Fruit fly (Drosophila melanogaster) whole organism, embryonic: Measurements from ENCODE around the gene EMC5.

Experiments used
- Atf6 ChIP-seq: fragments of 200-800 bp; sonication (Bioruptor generic); IDR thresholded peaks from 2 replicates; pipeline ENCODE4 v1.3.6; 2022; ENCODE audit warnings: missing biosample characterization, missing genetic modification characterization
- Awh ChIP-seq: fragments of 200-800 bp; sonication (Bioruptor generic); IDR thresholded peaks from 2 replicates; pipeline ENCODE4, ENCODE4 v1.3.6; 2022; ENCODE audit warnings: missing biosample characterization, missing genetic modification characterization
- B-H2 ChIP-seq: fragments of 200-800 bp; sonication (Bioruptor generic); optimal IDR thresholded peaks from 2 replicates; lab custom pipeline; 2018; ENCODE audit warnings: missing biosample characterization, mild to moderate bottlenecking, missing genetic modification characterization
- Bgb ChIP-seq: fragments of 200-800 bp; sonication (Bioruptor generic); IDR thresholded peaks from 2 replicates; pipeline ENCODE4 v1.3.6; 2022; ENCODE audit warnings: missing biosample characterization, missing genetic modification characterization; ENCODE audit not compliant: partially characterized antibody
- CG10654 ChIP-seq: fragments of 200-800 bp; sonication (Bioruptor generic); optimal IDR thresholded peaks from 2 replicates; lab custom pipeline; 2016; ENCODE audit warnings: missing biosample characterization, missing genetic modification characterization
- CG11723 ChIP-seq: fragments of 200-800 bp; sonication (Bioruptor generic); optimal IDR thresholded peaks from 2 replicates; lab custom pipeline; 2017; ENCODE audit warnings: missing biosample characterization, mild to moderate bottlenecking, missing genetic modification characterization
- CG15011 ChIP-seq: fragments of 200-800 bp; sonication (Bioruptor generic); optimal IDR thresholded peaks from 3 replicates; lab custom pipeline; 2018; ENCODE audit warnings: missing biosample characterization, mild to moderate bottlenecking, missing genetic modification characterization
- CG18011 ChIP-seq: fragments of 200-800 bp; sonication (Bioruptor generic); optimal IDR thresholded peaks from 2 replicates; lab custom pipeline; 2017; ENCODE audit warnings: missing biosample characterization, missing genetic modification characterization, mild to moderate bottlenecking, moderate library complexity, missing genotype
- CG30431 ChIP-seq: fragments of 200-800 bp; sonication (Bioruptor generic); optimal IDR thresholded peaks from 2 replicates; lab custom pipeline; 2017; ENCODE audit warnings: missing biosample characterization, missing genetic modification characterization
- CG4282 ChIP-seq: fragments of 200-800 bp; sonication (Bioruptor generic); optimal IDR thresholded peaks from 2 replicates; lab custom pipeline; 2016; ENCODE audit warnings: missing biosample characterization, missing genetic modification characterization
- CG4820 ChIP-seq: fragments of 200-800 bp; sonication (Bioruptor generic); optimal IDR thresholded peaks from 3 replicates; lab custom pipeline; 2016; ENCODE audit warnings: missing biosample characterization, missing genetic modification characterization
- CG5953 ChIP-seq: fragments of 200-800 bp; sonication (Bioruptor generic); IDR thresholded peaks from 2 replicates; pipeline ENCODE4 v1.3.6; 2022; ENCODE audit warnings: missing biosample characterization, missing genetic modification characterization
- CG6272 ChIP-seq: fragments of 200-800 bp; sonication (Bioruptor generic); IDR thresholded peaks from 2 replicates; pipeline ENCODE4 v1.3.6; 2022; ENCODE audit warnings: missing biosample characterization, missing genetic modification characterization
- CG6654 ChIP-seq: fragments of 200-800 bp; sonication (Bioruptor generic); optimal IDR thresholded peaks from 2 replicates; lab custom pipeline; 2017; ENCODE audit warnings: missing biosample characterization, mild to moderate bottlenecking, missing genetic modification characterization
- CG7357 ChIP-seq: fragments of 200-800 bp; sonication (Bioruptor generic); IDR thresholded peaks from 3 replicates; pipeline ENCODE4 v1.3.6; 2022; ENCODE audit warnings: missing biosample characterization, missing genetic modification characterization
- CG7928 ChIP-seq: fragments of 200-800 bp; sonication (Bioruptor generic); optimal IDR thresholded peaks from 2 replicates; lab custom pipeline; 2017; ENCODE audit warnings: missing biosample characterization, mild to moderate bottlenecking, missing genetic modification characterization
- CG8281 ChIP-seq: fragments of 200-800 bp; sonication (Bioruptor generic); optimal IDR thresholded peaks from 2 replicates; lab custom pipeline; 2018; ENCODE audit warnings: missing biosample characterization, mild to moderate bottlenecking, missing genetic modification characterization, moderate library complexity
- CHES-1-like ChIP-seq: fragments of 200-800 bp; sonication (Bioruptor generic); optimal IDR thresholded peaks from 2 replicates; lab custom pipeline; 2016; ENCODE audit warnings: missing biosample characterization, missing genetic modification characterization
- D19A ChIP-seq: fragments of 200-800 bp; optimal IDR thresholded peaks from 3 replicates; lab custom pipeline; 2019; ENCODE audit warnings: missing biosample characterization, mild to moderate bottlenecking, missing genetic modification characterization, moderate library complexity
- Deaf1 ChIP-seq: fragments of 200-800 bp; optimal IDR thresholded peaks from 3 replicates; lab custom pipeline; 2019; ENCODE audit warnings: missing biosample characterization, mild to moderate bottlenecking, missing genetic modification characterization, moderate library complexity
- Dip2 ChIP-seq: fragments of 200-800 bp; sonication (Bioruptor generic); IDR thresholded peaks from 2 replicates; pipeline ENCODE4 v1.3.6; 2022; ENCODE audit warnings: missing biosample characterization, missing genetic modification characterization
- Dp ChIP-seq: fragments of 200-800 bp; sonication (Bioruptor generic); optimal IDR thresholded peaks from 2 replicates; lab custom pipeline; 2018; ENCODE audit warnings: missing biosample characterization, mild to moderate bottlenecking, missing genetic modification characterization, moderate library complexity
- E2f1 ChIP-seq: fragments of 200-800 bp; sonication (Bioruptor generic); IDR thresholded peaks from 2 replicates; pipeline ENCODE4 v1.3.6; 2022; ENCODE audit warnings: missing biosample characterization, missing genetic modification characterization
- Ets65A ChIP-seq: fragments of 200-800 bp; sonication (Bioruptor generic); peaks from one replicate; lab custom pipeline; 2016; ENCODE audit warnings: missing biosample characterization, missing genetic modification characterization
- Fer1 ChIP-seq: fragments of 200-800 bp; sonication (Bioruptor generic); optimal IDR thresholded peaks from 2 replicates; lab custom pipeline; 2017; ENCODE audit warnings: missing biosample characterization, mild to moderate bottlenecking, missing genetic modification characterization
- HHEX ChIP-seq: fragments of 200-800 bp; sonication (Bioruptor generic); optimal IDR thresholded peaks from 3 replicates; lab custom pipeline; 2017; ENCODE audit warnings: missing biosample characterization, mild to moderate bottlenecking, missing genetic modification characterization, missing genetic modification reagents
- Lhr ChIP-seq: fragments of 200-800 bp; sonication (Bioruptor generic); optimal IDR thresholded peaks from 3 replicates; lab custom pipeline; 2017; ENCODE audit warnings: mild to moderate bottlenecking, missing biosample characterization, missing genetic modification reagents, missing genetic modification characterization
- Lpt ChIP-seq: fragments of >200 bp; optimal IDR thresholded peaks from 2 replicates; lab custom pipeline; 2018; ENCODE audit warnings: missing biosample characterization, missing genetic modification characterization
- Mad ChIP-seq: fragments of 200-800 bp; sonication (Bioruptor generic); optimal IDR thresholded peaks from 2 replicates; lab custom pipeline; 2016; ENCODE audit warnings: missing biosample characterization, missing genetic modification characterization
- Neu2 ChIP-seq: fragments of 200-800 bp; sonication (Bioruptor generic); optimal IDR thresholded peaks from 3 replicates; lab custom pipeline; 2016; ENCODE audit warnings: missing biosample characterization, missing genetic modification characterization, borderline replicate concordance
- PHDP ChIP-seq: fragments of 200-800 bp; sonication (Bioruptor generic); optimal IDR thresholded peaks from 3 replicates; lab custom pipeline; 2018; ENCODE audit warnings: missing biosample characterization, mild to moderate bottlenecking, missing genetic modification characterization, moderate library complexity
- Pdp1 ChIP-seq, 2 experiments: fragments of 200-800 bp; sonication (Bioruptor generic); optimal IDR thresholded peaks; 3 replicates each; lab custom pipeline; 2016; ENCODE audit warnings: missing biosample characterization in 2 of 2, missing genetic modification characterization in 2 of 2, mild to moderate bottlenecking in 1 of 2, moderate library complexity in 1 of 2
- Ptx1 ChIP-seq: fragments of 200-800 bp; sonication (Bioruptor generic); IDR thresholded peaks from 2 replicates; pipeline ENCODE4 v1.3.6; 2022; ENCODE audit warnings: missing biosample characterization, missing genetic modification characterization
- Ravus ChIP-seq: fragments of 200-800 bp; sonication (Bioruptor generic); IDR thresholded peaks from 2 replicates; pipeline ENCODE4 v1.3.6; 2022; ENCODE audit warnings: missing biosample characterization, missing genetic modification characterization
- ac ChIP-seq: fragments of 200-800 bp; sonication (Bioruptor generic); optimal IDR thresholded peaks from 3 replicates; lab custom pipeline; 2017; ENCODE audit warnings: missing biosample characterization, mild to moderate bottlenecking, missing genetic modification characterization
- az2 ChIP-seq: fragments of 200-800 bp; sonication (Bioruptor generic); optimal IDR thresholded peaks from 3 replicates; lab custom pipeline; 2016; ENCODE audit warnings: missing biosample characterization, missing genetic modification characterization
- bbx ChIP-seq: fragments of 200-800 bp; sonication (Bioruptor generic); IDR thresholded peaks from 2 replicates; pipeline ENCODE4 v1.3.6; 2022; ENCODE audit warnings: missing biosample characterization, missing genetic modification characterization; ENCODE audit not compliant: partially characterized antibody
- dimm ChIP-seq: fragments of 200-800 bp; sonication (Bioruptor generic); IDR thresholded peaks from 2 replicates; pipeline ENCODE4 v1.3.6; 2022; ENCODE audit warnings: missing biosample characterization, missing genetic modification characterization
- dm ChIP-seq: fragments of 200-800 bp; sonication (Bioruptor generic); optimal IDR thresholded peaks from 3 replicates; lab custom pipeline; 2016; ENCODE audit warnings: missing biosample characterization, missing genetic modification characterization
- ewg ChIP-seq: fragments of 200-800 bp; sonication (Bioruptor generic); optimal IDR thresholded peaks from 3 replicates; lab custom pipeline; 2017; ENCODE audit warnings: mild to moderate bottlenecking, missing biosample characterization, missing genetic modification reagents, missing genetic modification characterization
- hb ChIP-seq: fragments of 200-800 bp; sonication (Bioruptor generic); IDR thresholded peaks from 3 replicates; pipeline ENCODE4 v1.3.6; 2022; ENCODE audit warnings: missing biosample characterization, missing genetic modification characterization; ENCODE audit not compliant: partially characterized antibody
- klu ChIP-seq: fragments of 200-800 bp; sonication (Bioruptor generic); IDR thresholded peaks from 2 replicates; pipeline ENCODE4 v1.3.6; 2022; ENCODE audit warnings: missing biosample characterization, missing genetic modification characterization
- lbe ChIP-seq: fragments of 200-800 bp; sonication (Bioruptor generic); optimal IDR thresholded peaks from 2 replicates; lab custom pipeline; 2016; ENCODE audit warnings: missing biosample characterization, mild to moderate bottlenecking, missing genetic modification characterization
- lola ChIP-seq, 3 experiments: fragments of >200 bp in 2 of 3; fragments of 200-800 bp in 1 of 3; sonication (Bioruptor generic) in 1 of 3; optimal IDR thresholded peaks; 2 replicates each; lab custom pipeline; 2017 to 2019; ENCODE audit warnings: missing biosample characterization in 3 of 3, missing genetic modification characterization in 3 of 3, mild to moderate bottlenecking in 1 of 3, moderate library complexity in 1 of 3
- schlank ChIP-seq: fragments of 200-800 bp; sonication (Bioruptor generic); optimal IDR thresholded peaks from 2 replicates; lab custom pipeline; 2018; ENCODE audit warnings: missing biosample characterization, mild to moderate bottlenecking, missing genetic modification characterization
- stwl ChIP-seq: fragments of 200-800 bp; sonication (Bioruptor generic); optimal IDR thresholded peaks from 3 replicates; lab custom pipeline; 2018; ENCODE audit warnings: missing biosample characterization, mild to moderate bottlenecking, missing genetic modification characterization, moderate library complexity
- trh ChIP-seq: fragments of 200-800 bp; sonication (Bioruptor generic); optimal IDR thresholded peaks from 2 replicates; lab custom pipeline; 2016; ENCODE audit warnings: missing biosample characterization, missing genetic modification characterization
- ttk ChIP-seq: fragments of 200-800 bp; sonication (Bioruptor generic); IDR thresholded peaks from 2 replicates; pipeline ENCODE4 v2.1.2; 2022; ENCODE audit warnings: missing biosample characterization, missing genetic modification characterization
- twi ChIP-seq: fragments of 200-800 bp; optimal IDR thresholded peaks from 2 replicates; lab custom pipeline; 2019; ENCODE audit warnings: missing biosample characterization, mild to moderate bottlenecking, missing genetic modification characterization, moderate library complexity
- yki ChIP-seq: fragments of >200 bp; optimal IDR thresholded peaks from 3 replicates; lab custom pipeline; 2018

Gene EMC5

DNA sequence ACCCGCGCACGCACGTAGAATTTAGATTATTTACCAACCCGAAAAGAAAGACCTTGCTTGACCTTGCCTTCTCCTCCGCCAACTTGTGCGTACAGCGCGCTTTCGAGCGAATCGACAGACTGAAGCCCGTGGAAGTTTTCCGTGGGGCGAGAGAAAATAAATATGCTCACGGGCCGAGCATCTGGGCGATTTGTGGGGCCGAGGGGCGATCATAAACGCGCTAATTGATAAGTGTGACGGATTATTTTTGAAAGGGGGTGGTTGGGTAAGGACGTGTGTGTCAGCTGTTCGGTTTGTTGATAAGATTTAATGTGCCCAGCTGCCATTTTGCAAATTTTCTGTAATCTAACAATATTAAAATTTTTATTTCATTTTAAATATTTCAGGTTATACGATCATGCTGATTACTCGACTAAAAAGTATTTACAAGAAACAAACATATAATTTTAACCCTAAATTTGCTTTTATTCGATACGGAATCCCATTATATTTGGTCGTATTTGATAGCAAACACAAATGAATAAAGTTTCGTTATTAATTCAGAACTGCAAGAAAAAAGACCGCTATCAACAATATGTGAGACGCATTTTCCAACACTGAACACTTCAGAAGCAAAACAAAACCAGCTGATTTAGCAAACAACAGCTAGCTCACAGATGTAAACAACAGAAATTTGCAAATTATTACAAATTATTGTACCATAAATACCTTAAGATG, 13.3 kb upstream of the EMC5 start, which contains the start of the genes L2HGDH and CG10431 (continued):
- peak; percentile 84 for TF ChIP-seq stwl (tag; lab: Kevin White, UChicago)
- peak; percentile 90 for TF ChIP-seq Ets65A (GFP tag; lab: Kevin White, UChicago)
- TF ChIP-seq Bgb = peak; percentile 30; the same call in 1 of the 2 replicates
- no peak for TF ChIP-seq yki (lab: Kevin White, UChicago)
- TF ChIP-seq dm (GFP tag; lab: Kevin White, UChicago) = peak; percentile 42
- TF ChIP-seq PHDP (tag; lab: Kevin White, UChicago) = peak; percentile 62
- TF ChIP-seq Awh (GFP tag; lab: Robert Waterston, UW) = no peak
- no peak for TF ChIP-seq hb
- TF ChIP-seq ewg (GFP tag; lab: Kevin White, UChicago) = peak; percentile 21
- peak; percentile 36 for TF ChIP-seq Lhr
- TF ChIP-seq Dp (GFP tag; lab: Kevin White, UChicago) = peak; percentile 44
- TF ChIP-seq CG5953 (GFP tag; lab: Robert Waterston, UW) = 0 out of 2 replicates have a peak, but pooled peaks have one; percentile 11
- no peak for TF ChIP-seq E2f1 (GFP tag; lab: Robert Waterston, UW)
- TF ChIP-seq CG8281 = no peak
- TF ChIP-seq schlank (tag; lab: Kevin White, UChicago) = no peak
- peak; percentile 24 for TF ChIP-seq HHEX (GFP tag; lab: Kevin White, UChicago)
- peak; percentile 49 for TF ChIP-seq B-H2
- TF ChIP-seq Neu2 (GFP tag; lab: Kevin White, UChicago) = no peak
- TF ChIP-seq lola (GFP tag; optimal IDR thresholded peaks at IDR 0.05; lab: Kevin White, UChicago) = peak in 1 of 3 experiments; percentile 69
- TF ChIP-seq trh (GFP tag; lab: Kevin White, UChicago) = no peak
- peak; percentile 77 for TF ChIP-seq lbe (GFP tag; lab: Kevin White, UChicago)
- peak; percentile 56; the same call in 1 of the 2 replicates for TF ChIP-seq Atf6 (GFP tag; lab: Robert Waterston, UW)
- TF ChIP-seq CG11723 (GFP tag; lab: Kevin White, UChicago) = peak; percentile 37
- peak; percentile 57 for TF ChIP-seq D19A
- peak; percentile 49 for TF ChIP-seq twi (tag; lab: Kevin White, UChicago)
- TF ChIP-seq klu (GFP tag; lab: Robert Waterston, UW) = no peak
- TF ChIP-seq dimm = no peak
- TF ChIP-seq CG10654 (GFP tag; lab: Kevin White, UChicago) = peak; percentile 47
- TF ChIP-seq CG4282 (GFP tag; lab: Kevin White, UChicago) = no peak
- TF ChIP-seq CG18011 (GFP tag; lab: Kevin White, UChicago) = peak; percentile 71
- peak; percentile 60 for TF ChIP-seq Ptx1 (GFP tag; lab: Robert Waterston, UW)
- TF ChIP-seq Dip2 (GFP tag; lab: Robert Waterston, UW) = no peak
- TF ChIP-seq CHES-1-like (GFP tag; lab: Kevin White, UChicago) = peak; percentile 12
- no peak for TF ChIP-seq Ravus (GFP tag; lab: Robert Waterston, UW)
- TF ChIP-seq bbx = peak; percentile 36; the same call in 1 of the 2 replicates
- peak; percentile 13 for TF ChIP-seq CG4820 (GFP tag; lab: Kevin White, UChicago)
- no peak for TF ChIP-seq CG7357 (GFP tag; lab: Robert Waterston, UW)
- peak; percentile 31 for TF ChIP-seq Mad (GFP tag; lab: Kevin White, UChicago)
- TF ChIP-seq CG7928 (GFP tag; lab: Kevin White, UChicago) = peak; percentile 2
- TF ChIP-seq ttk (GFP tag; lab: Robert Waterston, UW) = no peak; the same call in 1 of the 2 replicates
- TF ChIP-seq CG6272 (GFP tag; lab: Robert Waterston, UW) = no peak
- TF ChIP-seq Fer1 (GFP tag; lab: Kevin White, UChicago) = peak; percentile 64
- no peak for TF ChIP-seq CG30431 (GFP tag; lab: Kevin White, UChicago)
- peak; percentile 2 for TF ChIP-seq CG15011
- TF ChIP-seq Pdp1 (GFP tag; optimal IDR thresholded peaks at IDR 0.05; lab: Kevin White, UChicago) = peak; percentile 38 to 76
- TF ChIP-seq ac (GFP tag; lab: Kevin White, UChicago) = no peak
- no peak for TF ChIP-seq CG6654
- no peak for TF ChIP-seq Lpt (GFP tag; lab: Kevin White, UChicago)
- TF ChIP-seq az2 (GFP tag; lab: Kevin White, UChicago) = peak; percentile 57
- TF ChIP-seq Deaf1 (tag; lab: Kevin White, UChicago) = peak; percentile 85
